Fruit fly (Drosophila melanogaster) whole organism, embryonic: ENCODE measurements around the gene Cap-D3.

Experiments used
- Bteb2 ChIP-seq: fragments of 200-800 bp; sonication (Bioruptor generic); optimal IDR thresholded peaks from 2 replicates; lab custom pipeline; 2016; ENCODE audit warnings: missing biosample characterization, missing genetic modification characterization
- CG10654 ChIP-seq: fragments of 200-800 bp; sonication (Bioruptor generic); optimal IDR thresholded peaks from 2 replicates; lab custom pipeline; 2016; ENCODE audit warnings: missing biosample characterization, missing genetic modification characterization
- CG11085 ChIP-seq: fragments of 200-800 bp; sonication (Bioruptor generic); IDR thresholded peaks from 2 replicates; pipeline ENCODE4 v1.3.6; 2022; ENCODE audit warnings: missing biosample characterization, missing genetic modification characterization
- CG11456 ChIP-seq: fragments of 200-800 bp; sonication (Bioruptor generic); IDR thresholded peaks from 3 replicates; pipeline ENCODE4 v1.3.6; 2022; ENCODE audit warnings: missing biosample characterization, missing genetic modification characterization
- CG14860 ChIP-seq: fragments of 200-800 bp; sonication (Bioruptor generic); IDR thresholded peaks from 3 replicates; pipeline ENCODE4 v1.3.6; 2022; ENCODE audit warnings: missing biosample characterization, missing genetic modification characterization; ENCODE audit not compliant: partially characterized antibody
- CG15011 ChIP-seq: fragments of 200-800 bp; sonication (Bioruptor generic); optimal IDR thresholded peaks from 3 replicates; lab custom pipeline; 2018; ENCODE audit warnings: missing biosample characterization, mild to moderate bottlenecking, missing genetic modification characterization
- CG18619 ChIP-seq: fragments of 200-800 bp; sonication (Bioruptor generic); optimal IDR thresholded peaks from 3 replicates; lab custom pipeline; 2017; ENCODE audit warnings: missing biosample characterization, mild to moderate bottlenecking, missing genetic modification characterization
- CG31365 ChIP-seq: fragments of 200-800 bp; sonication (Bioruptor generic); optimal IDR thresholded peaks from 2 replicates; lab custom pipeline; 2018; ENCODE audit warnings: missing biosample characterization, mild to moderate bottlenecking, missing genetic modification characterization
- CG4424 ChIP-seq: fragments of 200-800 bp; sonication (Bioruptor generic); optimal IDR thresholded peaks from 3 replicates; lab custom pipeline; 2016; ENCODE audit warnings: missing biosample characterization, missing genetic modification characterization
- CG4617 ChIP-seq: fragments of 200-800 bp; sonication (Bioruptor generic); optimal IDR thresholded peaks from 3 replicates; lab custom pipeline; 2016; ENCODE audit warnings: missing biosample characterization, missing genetic modification characterization, borderline replicate concordance
- CG4707 ChIP-seq: fragments of 200-800 bp; sonication (Bioruptor generic); optimal IDR thresholded peaks from 2 replicates; lab custom pipeline; 2018; ENCODE audit warnings: missing biosample characterization, mild to moderate bottlenecking, missing genetic modification characterization, moderate library complexity
- CG4820 ChIP-seq: fragments of 200-800 bp; sonication (Bioruptor generic); optimal IDR thresholded peaks from 3 replicates; lab custom pipeline; 2016; ENCODE audit warnings: missing biosample characterization, missing genetic modification characterization
- CG6254 ChIP-seq: fragments of 200-800 bp; sonication (Bioruptor generic); optimal IDR thresholded peaks from 3 replicates; lab custom pipeline; 2017; ENCODE audit warnings: mild to moderate bottlenecking, missing biosample characterization, missing genetic modification reagents, missing genetic modification characterization
- CG7987 ChIP-seq: fragments of 200-800 bp; sonication (Bioruptor generic); optimal IDR thresholded peaks from 2 replicates; lab custom pipeline; 2018; ENCODE audit warnings: missing biosample characterization, mild to moderate bottlenecking, missing genetic modification characterization, moderate library complexity
- ERR ChIP-seq: fragments of 200-800 bp; sonication (Bioruptor generic); optimal IDR thresholded peaks from 2 replicates; lab custom pipeline; 2016; ENCODE audit warnings: missing biosample characterization, missing genetic modification characterization
- Kr ChIP-seq: fragments of 200-800 bp; sonication (Bioruptor generic); optimal IDR thresholded peaks from 2 replicates; lab custom pipeline; 2017; ENCODE audit warnings: missing biosample characterization, mild to moderate bottlenecking, missing genetic modification characterization
- NFAT ChIP-seq: fragments of 200-800 bp; sonication (Bioruptor generic); IDR thresholded peaks from 2 replicates; pipeline ENCODE4 v1.3.6; 2022; ENCODE audit warnings: missing biosample characterization, missing genetic modification characterization
- Nf-YB ChIP-seq: fragments of 200-800 bp; sonication (Bioruptor generic); optimal IDR thresholded peaks from 3 replicates; lab custom pipeline; 2019; ENCODE audit warnings: missing biosample characterization, mild to moderate bottlenecking, missing genetic modification characterization, moderate library complexity
- Pdp1 ChIP-seq, 2 experiments: fragments of 200-800 bp; sonication (Bioruptor generic); optimal IDR thresholded peaks; 3 replicates each; lab custom pipeline; 2016; ENCODE audit warnings: missing biosample characterization in 2 of 2, missing genetic modification characterization in 2 of 2, mild to moderate bottlenecking in 1 of 2, moderate library complexity in 1 of 2
- Ravus ChIP-seq: fragments of 200-800 bp; sonication (Bioruptor generic); IDR thresholded peaks from 2 replicates; pipeline ENCODE4 v1.3.6; 2022; ENCODE audit warnings: missing biosample characterization, missing genetic modification characterization
- Side ChIP-seq: fragments of 200-800 bp; sonication (Bioruptor generic); optimal IDR thresholded peaks from 2 replicates; lab custom pipeline; 2016; ENCODE audit warnings: missing biosample characterization, missing genetic modification characterization
- Sry-δ ChIP-seq: fragments of 200-800 bp; sonication (Bioruptor generic); optimal IDR thresholded peaks from 2 replicates; lab custom pipeline; 2016; ENCODE audit warnings: missing biosample characterization, missing genetic modification characterization
- Ssrp ChIP-seq: fragments of 200-800 bp; sonication (Bioruptor generic); optimal IDR thresholded peaks from 2 replicates; lab custom pipeline; 2018; ENCODE audit warnings: missing biosample characterization, mild to moderate bottlenecking, missing genetic modification characterization, moderate library complexity
- Vsx1 ChIP-seq: fragments of 200-800 bp; sonication (Bioruptor generic); optimal IDR thresholded peaks from 2 replicates; lab custom pipeline; 2017; ENCODE audit warnings: missing biosample characterization, mild to moderate bottlenecking, missing genetic modification characterization, missing genetic modification reagents
- Xbp1 ChIP-seq: fragments of 200-800 bp; sonication (Bioruptor generic); optimal IDR thresholded peaks from 3 replicates; lab custom pipeline; 2016; ENCODE audit warnings: missing biosample characterization, mild to moderate bottlenecking, missing genetic modification characterization
- abd-A ChIP-seq: fragments of 200-800 bp; sonication (Bioruptor generic); optimal IDR thresholded peaks from 3 replicates; lab custom pipeline; 2019; ENCODE audit warnings: missing biosample characterization, mild to moderate bottlenecking, missing genetic modification characterization, moderate library complexity
- bowl ChIP-seq: fragments of 200-800 bp; sonication (Bioruptor generic); IDR thresholded peaks from 2 replicates; pipeline ENCODE4 v1.3.6; 2022; ENCODE audit warnings: missing biosample characterization, missing genetic modification characterization
- cg ChIP-seq: fragments of 200-800 bp; sonication (Bioruptor generic); optimal IDR thresholded peaks from 3 replicates; lab custom pipeline; 2019; ENCODE audit warnings: missing biosample characterization, mild to moderate bottlenecking, missing genetic modification characterization, moderate library complexity
- chm ChIP-seq: fragments of 200-800 bp; sonication (Bioruptor generic); IDR thresholded peaks from 2 replicates; pipeline ENCODE4 v1.3.6; 2022; ENCODE audit warnings: missing biosample characterization, missing genetic modification characterization
- chn ChIP-seq: fragments of 200-800 bp; sonication (Bioruptor generic); optimal IDR thresholded peaks from 2 replicates; lab custom pipeline; 2016; ENCODE audit warnings: missing biosample characterization, missing genetic modification characterization
- dm ChIP-seq: fragments of 200-800 bp; sonication (Bioruptor generic); optimal IDR thresholded peaks from 3 replicates; lab custom pipeline; 2016; ENCODE audit warnings: missing biosample characterization, missing genetic modification characterization
- emc ChIP-seq: fragments of 200-800 bp; sonication (Bioruptor generic); optimal IDR thresholded peaks from 2 replicates; lab custom pipeline; 2016; ENCODE audit warnings: missing biosample characterization, missing genetic modification characterization
- grau ChIP-seq: fragments of 200-800 bp; optimal IDR thresholded peaks from 3 replicates; lab custom pipeline; 2019; ENCODE audit warnings: missing biosample characterization, mild to moderate bottlenecking, missing genetic modification characterization, moderate library complexity
- prd ChIP-seq, 3 experiments: fragments of >200 bp in 2 of 3; fragments of 200-800 bp in 1 of 3; sonication (Bioruptor generic) in 1 of 3; optimal IDR thresholded peaks in 2 of 3; IDR thresholded peaks in 1 of 3; 2 replicates in 2 of 3; 3 replicates in 1 of 3; pipeline versions ENCODE4 v1.3.6 to Lab custom; 2017 to 2022; ENCODE audit warnings: missing biosample characterization in 1 of 3, missing genetic modification characterization in 1 of 3
- pzg ChIP-seq: fragments of 200-800 bp; sonication (Bioruptor generic); optimal IDR thresholded peaks from 3 replicates; lab custom pipeline; 2018; ENCODE audit warnings: missing biosample characterization, mild to moderate bottlenecking, missing genetic modification characterization, moderate library complexity
- ro ChIP-seq: fragments of 200-800 bp; sonication (Bioruptor generic); IDR thresholded peaks from 2 replicates; pipeline ENCODE4 v1.3.6; 2022; ENCODE audit warnings: missing biosample characterization, missing genetic modification characterization
- schlank ChIP-seq: fragments of 200-800 bp; sonication (Bioruptor generic); optimal IDR thresholded peaks from 2 replicates; lab custom pipeline; 2018; ENCODE audit warnings: missing biosample characterization, mild to moderate bottlenecking, missing genetic modification characterization
- sd ChIP-seq: fragments of 200-800 bp; sonication (Bioruptor generic); optimal IDR thresholded peaks from 3 replicates; lab custom pipeline; 2018; ENCODE audit warnings: missing biosample characterization, mild to moderate bottlenecking, missing genetic modification characterization, moderate library complexity
- tna ChIP-seq: fragments of 200-800 bp; sonication (Bioruptor generic); IDR thresholded peaks from 2 replicates; pipeline ENCODE4 v1.3.6; 2022; ENCODE audit warnings: missing biosample characterization, missing genetic modification characterization; ENCODE audit not compliant: partially characterized antibody
- trem ChIP-seq: fragments of 200-800 bp; optimal IDR thresholded peaks from 3 replicates; lab custom pipeline; 2019; ENCODE audit warnings: missing biosample characterization, mild to moderate bottlenecking, missing genetic modification characterization, moderate library complexity
- vvl ChIP-seq: fragments of 200-800 bp; sonication (Bioruptor generic); IDR thresholded peaks from 2 replicates; pipeline ENCODE4 v1.3.6; 2022; ENCODE audit warnings: missing biosample characterization, missing genetic modification characterization

Cap-D3 gene

DNA sequence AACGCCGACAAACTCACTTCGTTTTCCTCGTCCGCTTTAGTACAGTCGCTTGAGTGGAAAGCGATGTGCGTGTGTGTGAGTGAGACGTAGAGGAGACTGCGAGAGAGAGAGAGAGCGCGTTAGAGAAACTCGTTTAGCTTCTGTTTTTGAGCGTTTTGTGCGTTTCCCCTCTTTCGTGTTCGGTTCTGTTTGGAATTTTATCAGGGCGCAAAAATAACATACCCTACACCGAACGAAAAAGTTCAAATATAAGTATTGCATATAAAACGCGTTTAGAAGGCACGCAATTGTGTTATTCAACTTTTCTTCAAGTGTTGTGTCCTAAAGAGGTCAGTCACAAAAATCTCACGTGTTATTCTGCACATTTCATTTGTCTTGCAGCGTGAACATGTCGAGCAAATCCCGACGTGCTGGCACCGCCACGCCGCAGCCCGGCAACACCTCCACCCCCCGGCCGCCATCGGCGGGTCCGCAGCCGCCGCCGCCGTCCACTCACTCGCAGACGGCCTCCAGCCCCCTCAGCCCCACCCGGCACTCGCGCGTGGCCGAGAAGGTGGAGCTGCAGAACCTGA, 17.3 kb downstream of the Cap-D3 start (continued):
- TF ChIP-seq prd (optimal IDR thresholded peaks at IDR 0.05; lab: Kevin White, UChicago) (no peak), prd (GFP tag; IDR thresholded peaks at IDR 0.05; lab: Robert Waterston, UW) (peak; percentile 57), CG4617 (GFP tag; lab: Kevin White, UChicago) (no peak), pzg (no peak), Sry-δ (no peak), schlank (tag; lab: Kevin White, UChicago) (peak; percentile 14), ro (GFP tag; lab: Robert Waterston, UW) (no peak), ERR (GFP tag; lab: Kevin White, UChicago) (peak; percentile 82), CG14860 (GFP tag; lab: Robert Waterston, UW) (no peak), sd (tag; lab: Kevin White, UChicago) (peak; percentile 99), CG6254 (GFP tag; lab: Kevin White, UChicago) (no peak), bowl (GFP tag; lab: Robert Waterston, UW) (no peak), CG15011 (GFP tag; lab: Kevin White, UChicago) (no peak), tna (GFP tag; lab: Robert Waterston, UW) (no peak), CG31365 (tag; lab: Kevin White, UChicago) (no peak), Bteb2 (GFP tag; lab: Kevin White, UChicago) (peak; percentile 43), CG10654 (GFP tag; lab: Kevin White, UChicago) (no peak), chn (GFP tag; lab: Kevin White, UChicago) (peak; percentile 11), trem (tag; lab: Kevin White, UChicago) (peak; percentile 26), CG7987 (GFP tag; lab: Kevin White, UChicago) (peak; percentile 42), NFAT (GFP tag; lab: Robert Waterston, UW) (0 out of 2 replicates have a peak, but pooled peaks have one; percentile 47), vvl (peak; percentile 79), CG4424 (peak; percentile 50), CG11085 (no peak), Pdp1 (GFP tag; optimal IDR thresholded peaks at IDR 0.05; lab: Kevin White, UChicago) (peak; percentile 38 to 64), cg (GFP tag; lab: Kevin White, UChicago) (peak; percentile 88), Kr (GFP tag; lab: Kevin White, UChicago) (no peak), emc (no peak), chm (GFP tag; lab: Robert Waterston, UW) (peak; percentile 36; the same call in 1 of the 2 replicates), CG11456 (GFP tag; lab: Robert Waterston, UW) (0 out of 3 replicates have a peak, but pooled peaks have one; percentile 4), CG4820 (no peak), grau (tag; lab: Kevin White, UChicago) (peak; percentile 63), CG4707 (GFP tag; lab: Kevin White, UChicago) (no peak), CG18619 (GFP tag; lab: Kevin White, UChicago) (peak; percentile 31), abd-A (tag; lab: Kevin White, UChicago) (no peak), Ssrp (no peak), Vsx1 (GFP tag; lab: Kevin White, UChicago) (no peak), dm (GFP tag; lab: Kevin White, UChicago) (peak; percentile 49), Ravus (GFP tag; lab: Robert Waterston, UW) (no peak), Xbp1 (GFP tag; lab: Kevin White, UChicago) (peak; percentile 42), Side (GFP tag; lab: Kevin White, UChicago) (peak; percentile 44), Nf-YB (GFP tag; lab: Kevin White, UChicago) (no peak)
